Fruit fly (Drosophila melanogaster) whole organism, embryonic: ENCODE measurements around the gene CG6749.

Source experiments
- Bteb2 ChIP-seq: fragments of 200-800 bp; sonication (Bioruptor generic); optimal IDR thresholded peaks from 2 replicates; lab custom pipeline; 2016; ENCODE audit warnings: missing biosample characterization, missing genetic modification characterization
- CG11093 ChIP-seq: fragments of 200-800 bp; sonication (Bioruptor generic); IDR thresholded peaks from 3 replicates; pipeline ENCODE4 v1.3.6; 2022; ENCODE audit warnings: missing biosample characterization, missing genetic modification characterization
- CG13287 ChIP-seq: fragments of 200-800 bp; sonication (Bioruptor generic); IDR thresholded peaks from 2 replicates; pipeline ENCODE4 v1.3.6; 2022; ENCODE audit warnings: missing biosample characterization, missing genetic modification characterization; ENCODE audit not compliant: partially characterized antibody
- CG16813 ChIP-seq: fragments of 200-800 bp; sonication (Bioruptor generic); IDR thresholded peaks from 3 replicates; pipeline ENCODE4 v1.3.6; 2022; ENCODE audit warnings: missing biosample characterization, missing genetic modification characterization; ENCODE audit not compliant: partially characterized antibody
- CG18011 ChIP-seq: fragments of 200-800 bp; sonication (Bioruptor generic); optimal IDR thresholded peaks from 2 replicates; lab custom pipeline; 2017; ENCODE audit warnings: missing biosample characterization, missing genetic modification characterization, mild to moderate bottlenecking, moderate library complexity, missing genotype
- CG1832 ChIP-seq: fragments of 200-800 bp; sonication (Bioruptor generic); optimal IDR thresholded peaks from 2 replicates; lab custom pipeline; 2017; ENCODE audit warnings: missing biosample characterization, mild to moderate bottlenecking, missing genetic modification characterization, inconsistent platforms
- CG2116 ChIP-seq: fragments of 200-800 bp; sonication (Bioruptor generic); optimal IDR thresholded peaks from 3 replicates; lab custom pipeline; 2018; ENCODE audit warnings: missing biosample characterization, mild to moderate bottlenecking, missing genetic modification characterization
- CG2712 ChIP-seq: fragments of 200-800 bp; optimal IDR thresholded peaks from 3 replicates; lab custom pipeline; 2019; ENCODE audit warnings: missing biosample characterization, mild to moderate bottlenecking, missing genetic modification characterization, moderate library complexity
- CG32532 ChIP-seq: fragments of 200-800 bp; sonication (Bioruptor generic); IDR thresholded peaks from 2 replicates; pipeline ENCODE4 v1.3.6; 2022; ENCODE audit warnings: missing biosample characterization, missing genetic modification characterization
- CG4707 ChIP-seq: fragments of 200-800 bp; sonication (Bioruptor generic); optimal IDR thresholded peaks from 2 replicates; lab custom pipeline; 2018; ENCODE audit warnings: missing biosample characterization, mild to moderate bottlenecking, missing genetic modification characterization, moderate library complexity
- CG9727 ChIP-seq: fragments of 200-800 bp; sonication (Bioruptor generic); optimal IDR thresholded peaks from 3 replicates; lab custom pipeline; 2017; ENCODE audit warnings: missing biosample characterization, mild to moderate bottlenecking, missing genetic modification characterization
- D ChIP-seq, 2 experiments: fragments of 200-800 bp in 1 of 2; fragments of >200 bp in 1 of 2; sonication (Bioruptor generic) in 1 of 2; optimal IDR thresholded peaks; 2 replicates in 1 of 2; 3 replicates in 1 of 2; lab custom pipeline; 2017; ENCODE audit warnings: mild to moderate bottlenecking in 1 of 2, missing biosample characterization in 1 of 2, missing genetic modification characterization in 1 of 2, missing genetic modification reagents in 1 of 2
- Dad ChIP-seq: fragments of 200-800 bp; sonication (Bioruptor generic); optimal IDR thresholded peaks from 3 replicates; lab custom pipeline; 2016; ENCODE audit warnings: missing biosample characterization, missing genetic modification characterization
- Dfd ChIP-seq, 2 experiments: fragments of >200 bp; optimal IDR thresholded peaks; 2 replicates each; lab custom pipeline; 2017; ENCODE audit warnings: missing biosample characterization in 2 of 2, missing genetic modification characterization in 2 of 2
- Dip3 ChIP-seq: fragments of 200-800 bp; sonication (Bioruptor generic); optimal IDR thresholded peaks from 3 replicates; lab custom pipeline; 2016; ENCODE audit warnings: missing biosample characterization, missing genetic modification characterization
- Ets65A ChIP-seq: fragments of 200-800 bp; sonication (Bioruptor generic); peaks from one replicate; lab custom pipeline; 2016; ENCODE audit warnings: missing biosample characterization, missing genetic modification characterization
- HmgD ChIP-seq: fragments of 200-800 bp; sonication (Bioruptor generic); optimal IDR thresholded peaks from 3 replicates; lab custom pipeline; 2016; ENCODE audit warnings: missing biosample characterization, missing genetic modification characterization
- Hr51 ChIP-seq, 2 experiments: fragments of 200-800 bp; sonication (Bioruptor generic); optimal IDR thresholded peaks; 2 replicates in 1 of 2; 3 replicates in 1 of 2; lab custom pipeline; 2016 to 2018; ENCODE audit warnings: missing biosample characterization in 2 of 2, missing genetic modification characterization in 2 of 2, mild to moderate bottlenecking in 1 of 2, moderate library complexity in 1 of 2
- Mad ChIP-seq: fragments of 200-800 bp; sonication (Bioruptor generic); optimal IDR thresholded peaks from 2 replicates; lab custom pipeline; 2016; ENCODE audit warnings: missing biosample characterization, missing genetic modification characterization
- Pdp1 ChIP-seq, 2 experiments: fragments of 200-800 bp; sonication (Bioruptor generic); optimal IDR thresholded peaks; 3 replicates each; lab custom pipeline; 2016; ENCODE audit warnings: missing biosample characterization in 2 of 2, missing genetic modification characterization in 2 of 2, mild to moderate bottlenecking in 1 of 2, moderate library complexity in 1 of 2
- Poxn ChIP-seq: fragments of 200-800 bp; sonication (Bioruptor generic); IDR thresholded peaks from 2 replicates; pipeline ENCODE4 v1.3.6; 2022; ENCODE audit warnings: missing biosample characterization, missing genetic modification characterization
- Ptx1 ChIP-seq: fragments of 200-800 bp; sonication (Bioruptor generic); IDR thresholded peaks from 2 replicates; pipeline ENCODE4 v1.3.6; 2022; ENCODE audit warnings: missing biosample characterization, missing genetic modification characterization
- Sox102F ChIP-seq: fragments of 200-800 bp; sonication (Bioruptor generic); optimal IDR thresholded peaks from 2 replicates; lab custom pipeline; 2018; ENCODE audit warnings: missing biosample characterization, mild to moderate bottlenecking, missing genetic modification characterization, moderate library complexity
- Sry-β ChIP-seq: fragments of 200-800 bp; sonication (Bioruptor generic); optimal IDR thresholded peaks from 2 replicates; lab custom pipeline; 2018; ENCODE audit warnings: missing biosample characterization, mild to moderate bottlenecking, missing genetic modification characterization, moderate library complexity
- TFAM ChIP-seq: fragments of 200-800 bp; sonication (Bioruptor generic); optimal IDR thresholded peaks from 2 replicates; lab custom pipeline; 2017; ENCODE audit warnings: missing biosample characterization, missing genetic modification characterization, inconsistent platforms
- ap ChIP-seq: fragments of 200-800 bp; sonication (Bioruptor generic); IDR thresholded peaks from 2 replicates; pipeline ENCODE4 v1.3.6; 2022; ENCODE audit warnings: missing biosample characterization, missing genetic modification characterization
- ash1 ChIP-seq: fragments of 200-800 bp; sonication (Bioruptor generic); optimal IDR thresholded peaks from 2 replicates; lab custom pipeline; 2018; ENCODE audit warnings: missing biosample characterization, mild to moderate bottlenecking, missing genetic modification characterization
- az2 ChIP-seq: fragments of 200-800 bp; sonication (Bioruptor generic); optimal IDR thresholded peaks from 3 replicates; lab custom pipeline; 2016; ENCODE audit warnings: missing biosample characterization, missing genetic modification characterization
- bbx ChIP-seq: fragments of 200-800 bp; sonication (Bioruptor generic); IDR thresholded peaks from 2 replicates; pipeline ENCODE4 v1.3.6; 2022; ENCODE audit warnings: missing biosample characterization, missing genetic modification characterization; ENCODE audit not compliant: partially characterized antibody
- bsh ChIP-seq, 2 experiments: fragments of 200-800 bp; sonication (Bioruptor generic); optimal IDR thresholded peaks; 2 replicates each; lab custom pipeline; 2017 to 2018; ENCODE audit warnings: mild to moderate bottlenecking in 2 of 2, missing biosample characterization in 2 of 2, missing genetic modification characterization in 2 of 2, moderate library complexity in 1 of 2
- ci ChIP-seq: fragments of 200-800 bp; sonication (Bioruptor generic); IDR thresholded peaks from 3 replicates; pipeline ENCODE4 v1.3.6; 2022; ENCODE audit warnings: missing biosample characterization, missing genetic modification characterization
- crp ChIP-seq, 2 experiments: fragments of 200-800 bp; sonication (Bioruptor generic); optimal IDR thresholded peaks; 2 replicates in 1 of 2; 3 replicates in 1 of 2; lab custom pipeline; 2017; ENCODE audit warnings: missing biosample characterization in 2 of 2, missing genetic modification characterization in 2 of 2, mild to moderate bottlenecking in 1 of 2, moderate library complexity in 1 of 2
- cwo ChIP-seq: fragments of 200-800 bp; sonication (Bioruptor generic); optimal IDR thresholded peaks from 3 replicates; lab custom pipeline; 2017; ENCODE audit warnings: missing biosample characterization, missing genetic modification characterization, mild to moderate bottlenecking, moderate library complexity, missing genetic modification reagents
- dm ChIP-seq: fragments of 200-800 bp; sonication (Bioruptor generic); optimal IDR thresholded peaks from 3 replicates; lab custom pipeline; 2016; ENCODE audit warnings: missing biosample characterization, missing genetic modification characterization
- dmrt11E ChIP-seq: fragments of 200-800 bp; sonication (Bioruptor generic); optimal IDR thresholded peaks from 3 replicates; lab custom pipeline; 2018; ENCODE audit warnings: missing biosample characterization, mild to moderate bottlenecking, missing genetic modification characterization, moderate library complexity
- en ChIP-seq: fragments of 200-800 bp; sonication (Bioruptor generic); optimal IDR thresholded peaks from 2 replicates; lab custom pipeline; 2016; ENCODE audit warnings: missing biosample characterization, missing genetic modification characterization
- insv ChIP-seq, 2 experiments: fragments of 200-800 bp; sonication (Bioruptor generic); optimal IDR thresholded peaks; 3 replicates each; lab custom pipeline; 2016 to 2018; ENCODE audit warnings: missing biosample characterization in 2 of 2, missing genetic modification characterization in 2 of 2
- kay ChIP-seq: fragments of 200-800 bp; sonication (Bioruptor generic); optimal IDR thresholded peaks from 2 replicates; lab custom pipeline; 2016; ENCODE audit warnings: missing biosample characterization, missing genetic modification characterization
- peb ChIP-seq: fragments of 200-800 bp; sonication (Bioruptor generic); IDR thresholded peaks from 2 replicates; pipeline ENCODE4 v1.3.6; 2022; ENCODE audit warnings: missing biosample characterization, missing genetic modification characterization
- pita ChIP-seq: fragments of 200-800 bp; sonication (Bioruptor generic); optimal IDR thresholded peaks from 2 replicates; lab custom pipeline; 2017; ENCODE audit warnings: missing biosample characterization, mild to moderate bottlenecking, missing genetic modification characterization
- prd ChIP-seq, 3 experiments: fragments of >200 bp in 2 of 3; fragments of 200-800 bp in 1 of 3; sonication (Bioruptor generic) in 1 of 3; optimal IDR thresholded peaks in 2 of 3; IDR thresholded peaks in 1 of 3; 2 replicates in 2 of 3; 3 replicates in 1 of 3; pipeline versions ENCODE4 v1.3.6 to Lab custom; 2017 to 2022; ENCODE audit warnings: missing biosample characterization in 1 of 3, missing genetic modification characterization in 1 of 3
- psq ChIP-seq: fragments of 200-800 bp; sonication (Bioruptor generic); optimal IDR thresholded peaks from 2 replicates; lab custom pipeline; 2017; ENCODE audit warnings: missing biosample characterization, missing genetic modification characterization
- rib ChIP-seq: fragments of 200-800 bp; sonication (Bioruptor generic); IDR thresholded peaks from 2 replicates; pipeline ENCODE4 v1.3.6; 2022; ENCODE audit warnings: missing biosample characterization, missing genetic modification characterization
- sisA ChIP-seq: fragments of 200-800 bp; sonication (Bioruptor generic); IDR thresholded peaks from 2 replicates; pipeline ENCODE4 v1.3.6; 2022; ENCODE audit warnings: missing biosample characterization, missing genetic modification characterization
- ttk ChIP-seq: fragments of 200-800 bp; sonication (Bioruptor generic); IDR thresholded peaks from 2 replicates; pipeline ENCODE4 v2.1.2; 2022; ENCODE audit warnings: missing biosample characterization, missing genetic modification characterization
- zfh2 ChIP-seq: fragments of 200-800 bp; sonication (Bioruptor generic); optimal IDR thresholded peaks from 2 replicates; lab custom pipeline; 2016; ENCODE audit warnings: missing biosample characterization, missing genetic modification characterization

The CG6749 gene

DNA sequence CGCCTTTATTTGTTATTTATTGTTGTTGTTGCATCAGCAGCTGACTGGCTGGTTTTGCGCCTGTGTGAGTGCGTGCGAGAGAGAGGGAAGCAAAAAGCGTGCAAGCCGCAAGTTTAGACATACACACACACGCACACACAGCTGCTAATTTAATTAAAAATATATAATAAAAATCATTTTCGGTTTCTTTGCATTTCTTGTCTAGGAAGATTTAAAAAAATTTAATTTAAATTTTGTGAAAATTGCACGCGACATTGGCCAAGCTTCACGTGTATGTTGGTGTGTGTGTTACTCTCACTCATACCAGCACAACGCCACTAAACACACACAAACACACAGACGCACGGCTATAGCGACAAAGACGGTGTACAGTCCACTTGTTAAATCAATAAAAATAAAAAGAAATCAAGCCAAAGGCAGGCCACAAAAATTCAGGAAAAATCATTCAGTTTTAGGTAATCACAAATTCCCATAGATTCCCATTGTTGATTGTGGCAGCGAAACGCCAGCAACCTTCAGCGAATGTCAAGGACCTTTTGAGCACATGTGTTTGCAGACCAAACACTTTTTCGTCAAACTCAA, 40.0 kb downstream of the CG6749 start (continued):
- no peak for TF ChIP-seq kay
- TF ChIP-seq D (optimal IDR thresholded peaks at IDR 0.05; lab: Kevin White, UChicago) = no peak
- TF ChIP-seq D (GFP tag; optimal IDR thresholded peaks at IDR 0.05; lab: Kevin White, UChicago) = no peak
- TF ChIP-seq ap (GFP tag; lab: Robert Waterston, UW) = 0 out of 2 replicates have a peak, but pooled peaks have one; percentile 26
- 0 out of 2 replicates have a peak, but pooled peaks have one; percentile 21 for TF ChIP-seq ttk (GFP tag; lab: Robert Waterston, UW)
- no peak for TF ChIP-seq CG16813
- no peak for TF ChIP-seq dm (GFP tag; lab: Kevin White, UChicago)
- TF ChIP-seq Poxn (GFP tag; lab: Robert Waterston, UW) = no peak
- TF ChIP-seq dmrt11E (tag; lab: Kevin White, UChicago) = no peak
- TF ChIP-seq psq (GFP tag; lab: Kevin White, UChicago) = no peak
- TF ChIP-seq CG32532 (GFP tag; lab: Robert Waterston, UW) = peak; percentile 60; the same call in 1 of the 2 replicates
- no peak for TF ChIP-seq CG11093 (GFP tag; lab: Robert Waterston, UW)
- TF ChIP-seq CG18011 (GFP tag; lab: Kevin White, UChicago) = no peak
- TF ChIP-seq Mad = no peak
- TF ChIP-seq Pdp1 (GFP tag; optimal IDR thresholded peaks at IDR 0.05; lab: Kevin White, UChicago) = no peak
- no peak for TF ChIP-seq CG2116 (GFP tag; lab: Kevin White, UChicago)
- TF ChIP-seq Sox102F = peak; percentile 48
- TF ChIP-seq ash1 (GFP tag; lab: Kevin White, UChicago) = no peak
- 0 out of 2 replicates have a peak, but pooled peaks have one; percentile 26 for TF ChIP-seq peb (GFP tag; lab: Robert Waterston, UW)
- no peak for TF ChIP-seq zfh2 (GFP tag; lab: Kevin White, UChicago)
- no peak for TF ChIP-seq HmgD
- TF ChIP-seq TFAM = no peak
- TF ChIP-seq sisA = no peak
- peak; percentile 44 for TF ChIP-seq Ptx1 (GFP tag; lab: Robert Waterston, UW)
- no peak for TF ChIP-seq en (GFP tag; lab: Kevin White, UChicago)
- peak in 1 of 2 experiments; percentile 30 for TF ChIP-seq crp (GFP tag; optimal IDR thresholded peaks at IDR 0.05; lab: Kevin White, UChicago)
- peak; percentile 12; the same call in 1 of the 2 replicates for TF ChIP-seq rib (GFP tag; lab: Robert Waterston, UW)
- no peak for TF ChIP-seq az2 (GFP tag; lab: Kevin White, UChicago)
- TF ChIP-seq insv (GFP tag; optimal IDR thresholded peaks at IDR 0.05; lab: Kevin White, UChicago) = no peak
- TF ChIP-seq Dfd (GFP tag; optimal IDR thresholded peaks at IDR 0.05; lab: Kevin White, UChicago) = no peak
- peak; percentile 70 for TF ChIP-seq cwo (GFP tag; lab: Kevin White, UChicago)
- TF ChIP-seq Bteb2 (GFP tag; lab: Kevin White, UChicago) = no peak
- TF ChIP-seq Dip3 (GFP tag; lab: Kevin White, UChicago) = no peak
- no peak for TF ChIP-seq pita
- no peak for TF ChIP-seq CG1832 (GFP tag; lab: Kevin White, UChicago)
- TF ChIP-seq Sry-β (GFP tag; lab: Kevin White, UChicago) = no peak
- peak; percentile 7 for TF ChIP-seq CG2712 (tag; lab: Kevin White, UChicago)
- peak; percentile 63; the same call in 1 of the 3 replicates for TF ChIP-seq ci (GFP tag; lab: Robert Waterston, UW)
- no peak for TF ChIP-seq CG13287
- no peak for TF ChIP-seq Hr51 (GFP tag; optimal IDR thresholded peaks at IDR 0.05; lab: Kevin White, UChicago)
- no peak for TF ChIP-seq Dad (GFP tag; lab: Kevin White, UChicago)
- TF ChIP-seq Ets65A = no peak
- no peak for TF ChIP-seq CG4707 (GFP tag; lab: Kevin White, UChicago)
- TF ChIP-seq prd (optimal IDR thresholded peaks at IDR 0.05; lab: Kevin White, UChicago) = no peak
- TF ChIP-seq prd (GFP tag; IDR thresholded peaks at IDR 0.05; lab: Robert Waterston, UW) = peak; percentile 43; the same call in 2 of the 3 replicates
- TF ChIP-seq bsh (GFP tag; optimal IDR thresholded peaks at IDR 0.05; lab: Kevin White, UChicago) = peak in 1 of 2 experiments; percentile 31
- no peak for TF ChIP-seq bbx (GFP tag; lab: Robert Waterston, UW)
- TF ChIP-seq CG9727 (GFP tag; lab: Kevin White, UChicago) = no peak
- TF ChIP-seq, all 482 proteins: peak for 68
